Fruit fly (Drosophila melanogaster) whole organism, embryonic: ENCODE measurements around the gene Hexim.

Experiments
- CG10462 ChIP-seq: fragments of 200-800 bp; sonication (Bioruptor generic); optimal IDR thresholded peaks from 2 replicates; lab custom pipeline; 2016; ENCODE audit warnings: missing biosample characterization, missing genetic modification characterization
- CG11085 ChIP-seq: fragments of 200-800 bp; sonication (Bioruptor generic); IDR thresholded peaks from 2 replicates; pipeline ENCODE4 v1.3.6; 2022; ENCODE audit warnings: missing biosample characterization, missing genetic modification characterization
- CG12219 ChIP-seq: fragments of 200-800 bp; sonication (Bioruptor generic); optimal IDR thresholded peaks from 3 replicates; lab custom pipeline; 2018; ENCODE audit warnings: missing biosample characterization, mild to moderate bottlenecking, missing genetic modification characterization
- CG13775 ChIP-seq: fragments of 200-800 bp; sonication (Bioruptor generic); optimal IDR thresholded peaks from 3 replicates; lab custom pipeline; 2017; ENCODE audit warnings: missing biosample characterization, mild to moderate bottlenecking, missing genetic modification characterization
- CG14441 ChIP-seq: fragments of 200-800 bp; sonication (Bioruptor generic); IDR thresholded peaks from 2 replicates; pipeline ENCODE4 v1.3.6; 2022; ENCODE audit warnings: missing biosample characterization, missing genetic modification characterization
- CG14860 ChIP-seq: fragments of 200-800 bp; sonication (Bioruptor generic); IDR thresholded peaks from 3 replicates; pipeline ENCODE4 v1.3.6; 2022; ENCODE audit warnings: missing biosample characterization, missing genetic modification characterization; ENCODE audit not compliant: partially characterized antibody
- CG15073 ChIP-seq: fragments of 200-800 bp; sonication (Bioruptor generic); optimal IDR thresholded peaks from 2 replicates; lab custom pipeline; 2016; ENCODE audit warnings: missing biosample characterization, missing genetic modification characterization
- CG2199 ChIP-seq: fragments of 200-800 bp; sonication (Bioruptor generic); IDR thresholded peaks from 3 replicates; pipeline ENCODE4 v1.3.6; 2022; ENCODE audit warnings: missing biosample characterization, missing genetic modification characterization
- CG3281 ChIP-seq: fragments of 200-800 bp; sonication (Bioruptor generic); optimal IDR thresholded peaks from 3 replicates; lab custom pipeline; 2017; ENCODE audit warnings: missing biosample characterization, mild to moderate bottlenecking, missing genetic modification characterization
- CG34224 ChIP-seq: fragments of 200-800 bp; sonication (Bioruptor generic); IDR thresholded peaks from 3 replicates; pipeline ENCODE4 v1.3.6; 2022; ENCODE audit warnings: missing biosample characterization, missing genetic modification characterization; ENCODE audit not compliant: partially characterized antibody
- CG4617 ChIP-seq: fragments of 200-800 bp; sonication (Bioruptor generic); optimal IDR thresholded peaks from 3 replicates; lab custom pipeline; 2016; ENCODE audit warnings: missing biosample characterization, missing genetic modification characterization, borderline replicate concordance
- CG6683 ChIP-seq: fragments of 200-800 bp; sonication (Bioruptor generic); optimal IDR thresholded peaks from 2 replicates; lab custom pipeline; 2017; ENCODE audit warnings: missing biosample characterization, mild to moderate bottlenecking, missing genetic modification characterization, missing genetic modification reagents
- CG7839 ChIP-seq: fragments of 200-800 bp; sonication (Bioruptor generic); optimal IDR thresholded peaks from 3 replicates; lab custom pipeline; 2018; ENCODE audit warnings: missing biosample characterization, mild to moderate bottlenecking, missing genetic modification characterization, moderate library complexity
- CG7963 ChIP-seq: fragments of 200-800 bp; sonication (Bioruptor generic); IDR thresholded peaks from 3 replicates; pipeline ENCODE4 v1.3.6; 2022; ENCODE audit warnings: missing biosample characterization, missing genetic modification characterization; ENCODE audit not compliant: partially characterized antibody
- CG7987 ChIP-seq: fragments of 200-800 bp; sonication (Bioruptor generic); optimal IDR thresholded peaks from 2 replicates; lab custom pipeline; 2018; ENCODE audit warnings: missing biosample characterization, mild to moderate bottlenecking, missing genetic modification characterization, moderate library complexity
- CG8281 ChIP-seq: fragments of 200-800 bp; sonication (Bioruptor generic); optimal IDR thresholded peaks from 2 replicates; lab custom pipeline; 2018; ENCODE audit warnings: missing biosample characterization, mild to moderate bottlenecking, missing genetic modification characterization, moderate library complexity
- CG8924 ChIP-seq: fragments of 200-800 bp; optimal IDR thresholded peaks from 3 replicates; lab custom pipeline; 2019; ENCODE audit warnings: missing biosample characterization, mild to moderate bottlenecking, missing genetic modification characterization, moderate library complexity
- CG9437 ChIP-seq: fragments of 200-800 bp; sonication (Bioruptor generic); optimal IDR thresholded peaks from 2 replicates; lab custom pipeline; 2018; ENCODE audit warnings: missing biosample characterization, mild to moderate bottlenecking, missing genetic modification characterization
- CTCF ChIP-seq: fragments of 200-800 bp; sonication (Bioruptor generic); optimal IDR thresholded peaks from 2 replicates; lab custom pipeline; 2017; ENCODE audit warnings: missing biosample characterization, mild to moderate bottlenecking, missing genetic modification characterization, moderate library complexity
- CrebB ChIP-seq: fragments of 200-800 bp; sonication (Bioruptor generic); optimal IDR thresholded peaks from 3 replicates; lab custom pipeline; 2018; ENCODE audit warnings: missing biosample characterization, mild to moderate bottlenecking, missing genetic modification characterization
- Dad ChIP-seq: fragments of 200-800 bp; sonication (Bioruptor generic); optimal IDR thresholded peaks from 3 replicates; lab custom pipeline; 2016; ENCODE audit warnings: missing biosample characterization, missing genetic modification characterization
- Dek ChIP-seq: fragments of 200-800 bp; sonication (Bioruptor generic); optimal IDR thresholded peaks from 3 replicates; lab custom pipeline; 2019; ENCODE audit warnings: missing biosample characterization, mild to moderate bottlenecking, missing genetic modification characterization, moderate library complexity
- Dfd ChIP-seq, 2 experiments: fragments of >200 bp; optimal IDR thresholded peaks; 2 replicates each; lab custom pipeline; 2017; ENCODE audit warnings: missing biosample characterization in 2 of 2, missing genetic modification characterization in 2 of 2
- E2f1 ChIP-seq: fragments of 200-800 bp; sonication (Bioruptor generic); IDR thresholded peaks from 2 replicates; pipeline ENCODE4 v1.3.6; 2022; ENCODE audit warnings: missing biosample characterization, missing genetic modification characterization
- Lim3 ChIP-seq: fragments of 200-800 bp; sonication (Bioruptor generic); IDR thresholded peaks from 2 replicates; pipeline ENCODE4 v1.3.6; 2022; ENCODE audit warnings: missing biosample characterization, missing genetic modification characterization
- Med ChIP-seq: fragments of 200-800 bp; sonication (Bioruptor generic); peaks from one replicate; lab custom pipeline; 2016; ENCODE audit warnings: missing biosample characterization, missing genetic modification characterization, mild to moderate bottlenecking, inconsistent platforms, moderate library complexity
- Optix ChIP-seq: fragments of 200-800 bp; sonication (Bioruptor generic); IDR thresholded peaks from 3 replicates; pipeline ENCODE4 v1.3.6; 2022; ENCODE audit warnings: missing biosample characterization, missing genetic modification characterization
- Scr ChIP-seq: fragments of 200-800 bp; sonication (Bioruptor generic); IDR thresholded peaks from 2 replicates; pipeline ENCODE4 v1.3.6; 2022; ENCODE audit warnings: missing biosample characterization, missing genetic modification characterization; ENCODE audit not compliant: partially characterized antibody
- Ssrp ChIP-seq: fragments of 200-800 bp; sonication (Bioruptor generic); optimal IDR thresholded peaks from 2 replicates; lab custom pipeline; 2018; ENCODE audit warnings: missing biosample characterization, mild to moderate bottlenecking, missing genetic modification characterization, moderate library complexity
- Trl ChIP-seq, 3 experiments: fragments of >200 bp in 2 of 3; fragments of 200-800 bp in 1 of 3; sonication (Bioruptor generic) in 1 of 3; optimal IDR thresholded peaks; 2 replicates in 1 of 3; 3 replicates in 2 of 3; lab custom pipeline; 2016 to 2017; ENCODE audit warnings: missing biosample characterization in 1 of 3, missing genetic modification characterization in 1 of 3
- al ChIP-seq: fragments of 200-800 bp; sonication (Bioruptor generic); IDR thresholded peaks from 2 replicates; pipeline ENCODE4 v1.3.6; 2022; ENCODE audit warnings: missing biosample characterization, missing genetic modification characterization
- bsh ChIP-seq, 2 experiments: fragments of 200-800 bp; sonication (Bioruptor generic); optimal IDR thresholded peaks; 2 replicates each; lab custom pipeline; 2017 to 2018; ENCODE audit warnings: mild to moderate bottlenecking in 2 of 2, missing biosample characterization in 2 of 2, missing genetic modification characterization in 2 of 2, moderate library complexity in 1 of 2
- chif ChIP-seq, 2 experiments: fragments of 200-800 bp; sonication (Bioruptor generic); optimal IDR thresholded peaks; 3 replicates each; lab custom pipeline; 2016; ENCODE audit warnings: missing biosample characterization in 2 of 2, missing genetic modification characterization in 2 of 2
- corto ChIP-seq: fragments of 200-800 bp; sonication (Bioruptor generic); optimal IDR thresholded peaks from 2 replicates; lab custom pipeline; 2016; ENCODE audit warnings: missing biosample characterization, mild to moderate bottlenecking, missing genetic modification characterization, moderate library complexity
- dmrt99B ChIP-seq: fragments of 200-800 bp; sonication (Bioruptor generic); optimal IDR thresholded peaks from 2 replicates; lab custom pipeline; 2018; ENCODE audit warnings: missing biosample characterization, mild to moderate bottlenecking, missing genetic modification characterization, moderate library complexity
- gce ChIP-seq: fragments of 200-800 bp; sonication (Bioruptor generic); IDR thresholded peaks from 3 replicates; pipeline ENCODE4 v1.3.6; 2022; ENCODE audit warnings: missing biosample characterization, missing genetic modification characterization
- gro ChIP-seq: fragments of 200-800 bp; sonication (Bioruptor generic); optimal IDR thresholded peaks from 2 replicates; lab custom pipeline; 2016; ENCODE audit warnings: missing biosample characterization, missing genetic modification characterization
- her ChIP-seq: fragments of 200-800 bp; sonication (Bioruptor generic); optimal IDR thresholded peaks from 2 replicates; lab custom pipeline; 2016; ENCODE audit warnings: missing biosample characterization, missing genetic modification characterization
- lilli ChIP-seq: fragments of 200-800 bp; sonication (Bioruptor generic); optimal IDR thresholded peaks from 3 replicates; lab custom pipeline; 2016; ENCODE audit warnings: missing biosample characterization, missing genetic modification characterization
- sima ChIP-seq: fragments of 200-800 bp; sonication (Bioruptor generic); optimal IDR thresholded peaks from 2 replicates; lab custom pipeline; 2016; ENCODE audit warnings: missing biosample characterization, missing genetic modification characterization
- stc ChIP-seq: fragments of 200-800 bp; sonication (Bioruptor generic); IDR thresholded peaks from 2 replicates; pipeline ENCODE4 v1.3.6; 2022; ENCODE audit warnings: missing biosample characterization, missing genetic modification characterization
- stwl ChIP-seq: fragments of 200-800 bp; sonication (Bioruptor generic); optimal IDR thresholded peaks from 3 replicates; lab custom pipeline; 2018; ENCODE audit warnings: missing biosample characterization, mild to moderate bottlenecking, missing genetic modification characterization, moderate library complexity
- tna ChIP-seq: fragments of 200-800 bp; sonication (Bioruptor generic); IDR thresholded peaks from 2 replicates; pipeline ENCODE4 v1.3.6; 2022; ENCODE audit warnings: missing biosample characterization, missing genetic modification characterization; ENCODE audit not compliant: partially characterized antibody
- trh ChIP-seq: fragments of 200-800 bp; sonication (Bioruptor generic); optimal IDR thresholded peaks from 2 replicates; lab custom pipeline; 2016; ENCODE audit warnings: missing biosample characterization, missing genetic modification characterization
- twi ChIP-seq: fragments of 200-800 bp; optimal IDR thresholded peaks from 2 replicates; lab custom pipeline; 2019; ENCODE audit warnings: missing biosample characterization, mild to moderate bottlenecking, missing genetic modification characterization, moderate library complexity
- wdn ChIP-seq: fragments of 200-800 bp; sonication (Bioruptor generic); IDR thresholded peaks from 2 replicates; pipeline ENCODE4 v1.3.6; 2022; ENCODE audit warnings: missing biosample characterization, missing genetic modification characterization
- zen2 ChIP-seq: fragments of 200-800 bp; sonication (Bioruptor generic); IDR thresholded peaks from 3 replicates; pipeline ENCODE4 v1.3.6; 2022; ENCODE audit warnings: missing biosample characterization, missing genetic modification characterization; ENCODE audit not compliant: partially characterized antibody

The Hexim gene

DNA sequence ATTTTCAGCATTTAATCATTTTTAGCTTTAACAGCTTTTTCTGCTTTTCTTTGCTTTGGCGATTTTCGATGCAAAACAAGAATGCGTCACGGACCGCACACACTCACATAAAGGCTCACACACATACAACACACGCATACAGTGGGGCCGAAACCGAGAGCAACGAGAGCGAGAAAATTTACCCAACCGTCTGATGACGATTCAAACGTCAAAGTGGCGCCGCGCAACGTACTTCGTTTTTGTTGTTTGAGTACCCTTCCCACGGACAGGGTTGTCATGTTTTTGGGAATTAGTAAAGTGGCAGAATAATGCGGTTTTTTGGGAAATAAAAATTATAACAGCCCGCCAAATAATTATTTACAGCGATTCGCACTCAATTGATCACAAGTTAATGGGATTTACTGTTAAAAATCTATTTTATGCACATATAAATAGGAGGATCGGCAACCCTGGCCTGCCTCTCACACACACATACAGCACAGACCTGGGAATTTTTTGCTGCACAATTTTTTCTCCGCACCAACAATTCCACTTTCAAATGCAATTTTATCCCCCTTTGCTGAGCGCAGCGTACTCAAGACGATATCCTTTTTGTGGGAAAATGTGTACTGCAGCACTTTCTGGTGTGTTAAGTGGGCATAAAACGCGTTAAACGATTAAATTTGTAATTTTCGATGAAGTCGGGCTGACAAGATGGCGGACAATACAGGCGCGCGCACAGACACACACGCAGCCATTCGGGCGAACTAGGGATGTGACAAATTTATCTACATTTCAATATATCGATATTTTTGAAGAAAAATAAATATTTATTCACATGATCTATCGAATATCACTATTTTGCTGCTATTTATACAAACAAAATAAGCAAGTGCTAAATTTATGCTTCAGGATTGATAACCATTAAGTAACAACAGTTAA, 4.0 kb upstream of the Hexim start (continued):
- TF ChIP-seq Trl (optimal IDR thresholded peaks at IDR 0.05; lab: Kevin White, UChicago) (peak in 1 of 2 experiments; percentile 69), Trl (GFP tag; optimal IDR thresholded peaks at IDR 0.05; lab: Kevin White, UChicago) (peak; percentile 94), gro (GFP tag; lab: Kevin White, UChicago) (peak; percentile 94), CG2199 (GFP tag; lab: Robert Waterston, UW) (peak; percentile 78; the same call in 2 of the 3 replicates), Dad (GFP tag; lab: Kevin White, UChicago) (peak; percentile 80), CG14860 (no peak), trh (GFP tag; lab: Kevin White, UChicago) (peak; percentile 76), CG3281 (peak; percentile 96), Lim3 (GFP tag; lab: Robert Waterston, UW) (peak; percentile 44; the same call in 1 of the 2 replicates), CG6683 (GFP tag; lab: Kevin White, UChicago) (peak; percentile 86), CG4617 (GFP tag; lab: Kevin White, UChicago) (peak; percentile 86), CG11085 (GFP tag; lab: Robert Waterston, UW) (peak; percentile 84), CTCF (peak; percentile 69), CG7963 (GFP tag; lab: Robert Waterston, UW) (peak; percentile 57; the same call in 2 of the 3 replicates), gce (peak; percentile 86), Ssrp (tag; lab: Kevin White, UChicago) (peak; percentile 88), bsh (GFP tag; optimal IDR thresholded peaks at IDR 0.05; lab: Kevin White, UChicago) (peak; percentile 74 to 95), CG14441 (GFP tag; lab: Robert Waterston, UW) (peak; percentile 94), stwl (peak; percentile 41), CrebB (tag; lab: Kevin White, UChicago) (peak; percentile 90), stc (GFP tag; lab: Robert Waterston, UW) (peak; percentile 89), Dek (tag; lab: Kevin White, UChicago) (peak; percentile 91), CG12219 (GFP tag; lab: Kevin White, UChicago) (peak; percentile 93), wdn (GFP tag; lab: Robert Waterston, UW) (peak; percentile 91), CG10462 (GFP tag; lab: Kevin White, UChicago) (peak; percentile 90), corto (peak; percentile 86), CG13775 (peak; percentile 92), E2f1 (GFP tag; lab: Robert Waterston, UW) (peak; percentile 90), dmrt99B (tag; lab: Kevin White, UChicago) (peak; percentile 94), Med (GFP tag; lab: Kevin White, UChicago) (peak; percentile 99), lilli (peak; percentile 95), CG7987 (GFP tag; lab: Kevin White, UChicago) (peak; percentile 75), zen2 (GFP tag; lab: Robert Waterston, UW) (peak; percentile 47; the same call in 2 of the 3 replicates), CG7839 (peak; percentile 95), Scr (GFP tag; lab: Robert Waterston, UW) (peak; percentile 76), CG15073 (GFP tag; lab: Kevin White, UChicago) (no peak), CG9437 (GFP tag; lab: Kevin White, UChicago) (no peak), CG8281 (tag; lab: Kevin White, UChicago) (peak; percentile 82), tna (GFP tag; lab: Robert Waterston, UW) (no peak), CG34224 (peak; percentile 37; the same call in 2 of the 3 replicates), chif (GFP tag; optimal IDR thresholded peaks at IDR 0.05; lab: Kevin White, UChicago) (peak; percentile 91 to 93), al (GFP tag; lab: Robert Waterston, UW) (peak; percentile 86), her (GFP tag; lab: Kevin White, UChicago) (peak; percentile 90), sima (peak; percentile 79), Dfd (GFP tag; optimal IDR thresholded peaks at IDR 0.05; lab: Kevin White, UChicago) (no peak), Optix (GFP tag; lab: Robert Waterston, UW) (peak; percentile 91), CG8924 (tag; lab: Kevin White, UChicago) (peak; percentile 95), twi (peak; percentile 86)
